Fruit fly (Drosophila melanogaster) whole organism, prepupa: Measurements from ENCODE around the gene CG7810.

Source experiments
- Blimp-1 ChIP-seq: fragments of 200-800 bp; sonication (Bioruptor generic); optimal IDR thresholded peaks from 3 replicates; lab custom pipeline; 2017; ENCODE audit warnings: missing biosample characterization, missing genetic modification characterization, mild to moderate bottlenecking, moderate library complexity, missing genetic modification reagents
- CG10631 ChIP-seq: fragments of 200-800 bp; sonication (Bioruptor generic); optimal IDR thresholded peaks from 2 replicates; lab custom pipeline; 2016; ENCODE audit warnings: missing biosample characterization, missing genetic modification characterization
- CG10669 ChIP-seq: fragments of 200-800 bp; sonication (Bioruptor generic); optimal IDR thresholded peaks from 3 replicates; lab custom pipeline; 2018; ENCODE audit warnings: missing biosample characterization, mild to moderate bottlenecking, missing genetic modification characterization, moderate library complexity
- CG11902 ChIP-seq: fragments of 200-800 bp; sonication (Bioruptor generic); optimal IDR thresholded peaks from 3 replicates; lab custom pipeline; 2016; ENCODE audit warnings: missing biosample characterization, missing genetic modification characterization
- CG3032 ChIP-seq: fragments of 200-800 bp; optimal IDR thresholded peaks from 2 replicates; lab custom pipeline; 2019; ENCODE audit warnings: missing biosample characterization, mild to moderate bottlenecking, missing genetic modification characterization, moderate library complexity
- CG31627 ChIP-seq: fragments of 200-800 bp; sonication (Bioruptor generic); optimal IDR thresholded peaks from 3 replicates; lab custom pipeline; 2016; ENCODE audit warnings: missing biosample characterization, missing genetic modification characterization
- CG34406 ChIP-seq: fragments of 200-800 bp; sonication (Bioruptor generic); optimal IDR thresholded peaks from 3 replicates; lab custom pipeline; 2016; ENCODE audit warnings: missing biosample characterization, missing genetic modification characterization
- CG3919 ChIP-seq: fragments of 200-800 bp; sonication (Bioruptor generic); optimal IDR thresholded peaks from 3 replicates; lab custom pipeline; 2016; ENCODE audit warnings: missing biosample characterization, missing genetic modification characterization
- CG6808 ChIP-seq: fragments of 200-800 bp; sonication (Bioruptor generic); optimal IDR thresholded peaks from 3 replicates; lab custom pipeline; 2017; ENCODE audit warnings: missing biosample characterization, missing genetic modification characterization, mild to moderate bottlenecking, moderate library complexity, missing genetic modification reagents
- CG6854 ChIP-seq: fragments of 200-800 bp; sonication (Bioruptor generic); optimal IDR thresholded peaks from 2 replicates; lab custom pipeline; 2017; ENCODE audit warnings: missing biosample characterization, mild to moderate bottlenecking, missing genetic modification characterization
- CG7368 ChIP-seq: fragments of 200-800 bp; sonication (Bioruptor generic); optimal IDR thresholded peaks from 3 replicates; lab custom pipeline; 2016; ENCODE audit warnings: missing biosample characterization, missing genetic modification characterization
- Eip78C ChIP-seq: fragments of 200-800 bp; sonication (Bioruptor generic); peaks from one replicate; lab custom pipeline; 2016; ENCODE audit warnings: missing biosample characterization, missing genetic modification characterization
- Eip93F ChIP-seq: fragments of 200-800 bp; sonication (Bioruptor generic); optimal IDR thresholded peaks from 2 replicates; lab custom pipeline; 2016; ENCODE audit warnings: missing biosample characterization, mild to moderate bottlenecking, missing genetic modification characterization
- Ets96B ChIP-seq: fragments of 200-800 bp; optimal IDR thresholded peaks from 2 replicates; lab custom pipeline; 2019; ENCODE audit warnings: missing biosample characterization, mild to moderate bottlenecking, missing genetic modification characterization, moderate library complexity
- Gug ChIP-seq: fragments of 200-800 bp; sonication (Bioruptor generic); IDR thresholded peaks from 2 replicates; pipeline ENCODE4 v1.3.6; 2022; ENCODE audit warnings: missing biosample characterization, missing genetic modification characterization
- Hr38 ChIP-seq: sonication (Bioruptor generic); optimal IDR thresholded peaks from 2 replicates; lab custom pipeline; 2016; ENCODE audit warnings: missing biosample characterization, missing genetic modification characterization
- Hr39 ChIP-seq: fragments of 200-800 bp; sonication (Bioruptor generic); optimal IDR thresholded peaks from 2 replicates; lab custom pipeline; 2016; ENCODE audit warnings: missing biosample characterization, missing genetic modification characterization
- Met ChIP-seq: fragments of 200-800 bp; sonication (Bioruptor generic); optimal IDR thresholded peaks from 3 replicates; lab custom pipeline; 2016; ENCODE audit warnings: missing biosample characterization, missing genetic modification characterization
- Smox ChIP-seq: fragments of 200-800 bp; sonication (Bioruptor generic); optimal IDR thresholded peaks from 3 replicates; lab custom pipeline; 2016; ENCODE audit warnings: missing biosample characterization, missing genetic modification characterization
- Sox102F ChIP-seq: fragments of 200-800 bp; sonication (Bioruptor generic); optimal IDR thresholded peaks from 2 replicates; lab custom pipeline; 2016; ENCODE audit warnings: missing biosample characterization, mild to moderate bottlenecking, missing genetic modification characterization
- Sox14 ChIP-seq: fragments of 200-800 bp; sonication (Bioruptor generic); optimal IDR thresholded peaks from 3 replicates; lab custom pipeline; 2016; ENCODE audit warnings: missing biosample characterization, missing genetic modification characterization
- Sox15 ChIP-seq: fragments of 200-800 bp; sonication (Bioruptor generic); optimal IDR thresholded peaks from 3 replicates; lab custom pipeline; 2016; ENCODE audit warnings: missing biosample characterization, missing genetic modification characterization
- acj6 ChIP-seq: fragments of 200-800 bp; sonication (Bioruptor generic); optimal IDR thresholded peaks from 3 replicates; lab custom pipeline; 2016; ENCODE audit warnings: missing biosample characterization, missing genetic modification characterization
- cyc ChIP-seq: fragments of 200-800 bp; sonication (Bioruptor generic); optimal IDR thresholded peaks from 3 replicates; lab custom pipeline; 2016; ENCODE audit warnings: missing biosample characterization, missing genetic modification characterization
- dac ChIP-seq: fragments of 200-800 bp; sonication (Bioruptor generic); optimal IDR thresholded peaks from 2 replicates; lab custom pipeline; 2017; ENCODE audit warnings: missing biosample characterization, mild to moderate bottlenecking, missing genetic modification characterization
- dsx ChIP-seq: fragments of 200-800 bp; optimal IDR thresholded peaks from 3 replicates; lab custom pipeline; 2019; ENCODE audit warnings: missing biosample characterization, mild to moderate bottlenecking, missing genetic modification characterization, moderate library complexity; ENCODE audit not compliant: poor library complexity, severe bottlenecking
- fkh ChIP-seq: fragments of 200-800 bp; sonication (Bioruptor generic); optimal IDR thresholded peaks from 3 replicates; lab custom pipeline; 2017; ENCODE audit warnings: missing biosample characterization, mild to moderate bottlenecking, missing genetic modification characterization, moderate library complexity
- lz ChIP-seq: fragments of 200-800 bp; sonication (Bioruptor generic); optimal IDR thresholded peaks from 3 replicates; lab custom pipeline; 2016; ENCODE audit warnings: missing biosample characterization, missing genetic modification characterization
- pdm3 ChIP-seq: fragments of 200-800 bp; sonication (Bioruptor generic); optimal IDR thresholded peaks from 3 replicates; lab custom pipeline; 2016; ENCODE audit warnings: missing biosample characterization, missing genetic modification characterization
- spab ChIP-seq: fragments of 200-800 bp; sonication (Bioruptor generic); optimal IDR thresholded peaks from 2 replicates; lab custom pipeline; 2017; ENCODE audit warnings: missing biosample characterization, mild to moderate bottlenecking, missing genetic modification characterization, missing genetic modification reagents
- ss ChIP-seq, 2 experiments: fragments of 200-800 bp; sonication (Bioruptor generic); optimal IDR thresholded peaks; 2 replicates in 1 of 2; 3 replicates in 1 of 2; lab custom pipeline; 2017 to 2018; ENCODE audit warnings: mild to moderate bottlenecking in 2 of 2, missing biosample characterization in 2 of 2, missing genetic modification characterization in 2 of 2, moderate library complexity in 1 of 2
- svp ChIP-seq: fragments of 200-800 bp; sonication (Bioruptor generic); peaks from one replicate; lab custom pipeline; 2016; ENCODE audit warnings: missing biosample characterization, missing genetic modification characterization
- topi ChIP-seq: fragments of 200-800 bp; sonication (Bioruptor generic); optimal IDR thresholded peaks from 3 replicates; lab custom pipeline; 2016; ENCODE audit warnings: missing biosample characterization, missing genetic modification characterization
- vri ChIP-seq: fragments of 200-800 bp; sonication (Bioruptor generic); optimal IDR thresholded peaks from 3 replicates; lab custom pipeline; 2016; ENCODE audit warnings: missing biosample characterization, mild to moderate bottlenecking, missing genetic modification characterization

Gene CG7810

DNA sequence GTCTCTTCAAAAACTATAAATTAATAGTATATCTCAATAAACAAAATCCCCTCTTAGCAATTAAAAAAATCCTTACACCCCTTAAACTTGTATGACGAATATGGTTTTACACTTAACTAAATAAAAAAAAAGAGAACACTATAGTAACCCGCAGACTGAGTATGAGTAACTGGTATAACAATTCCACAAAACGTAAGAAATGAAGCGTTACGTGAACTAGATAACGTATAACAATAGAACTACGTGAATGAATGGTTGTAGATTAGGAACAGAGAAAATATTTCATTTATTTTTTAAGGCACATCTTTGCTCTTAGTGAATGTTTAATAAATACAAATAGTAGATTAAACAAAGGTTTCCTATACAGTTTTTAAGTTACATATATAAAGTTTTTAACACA lies 44.4 kb upstream of the CG7810 start:
- TF ChIP-seq CG31627 (no peak), Eip93F (GFP tag; lab: Kevin White, UChicago) (no peak), Gug (GFP tag; lab: Robert Waterston, UW) (no peak), acj6 (GFP tag; lab: Kevin White, UChicago) (no peak), Hr38 (GFP tag; lab: Kevin White, UChicago) (no peak), svp (GFP tag; lab: Kevin White, UChicago) (no peak), CG34406 (no peak), pdm3 (GFP tag; lab: Kevin White, UChicago) (no peak), topi (GFP tag; lab: Kevin White, UChicago) (no peak), Sox14 (GFP tag; lab: Kevin White, UChicago) (no peak), vri (GFP tag; lab: Kevin White, UChicago) (no peak), fkh (GFP tag; lab: Kevin White, UChicago) (no peak), Sox15 (GFP tag; lab: Kevin White, UChicago) (no peak), CG10669 (GFP tag; lab: Kevin White, UChicago) (no peak), Smox (GFP tag; lab: Kevin White, UChicago) (no peak), cyc (GFP tag; lab: Kevin White, UChicago) (no peak), Sox102F (GFP tag; lab: Kevin White, UChicago) (no peak), dsx (no peak), Ets96B (tag; lab: Kevin White, UChicago) (no peak), spab (no peak)

dm6 chr2L:8351864-8352263 lies 40.9 kb upstream of the CG7810 start, which contains the start of gene Mur29B:
TSS of gene Mur29B (plus strand) at chr2L:8352187.
- TF ChIP-seq CG10631: no peak
- TF ChIP-seq ss (GFP tag; optimal IDR thresholded peaks at IDR 0.05; lab: Kevin White, UChicago): no peak
- TF ChIP-seq CG6808 (GFP tag; lab: Kevin White, UChicago): no peak
- no peak for TF ChIP-seq CG10669 (GFP tag; lab: Kevin White, UChicago)
- TF ChIP-seq Hr39: no peak
- no peak for TF ChIP-seq Hr38 (GFP tag; lab: Kevin White, UChicago)
- peak; percentile 50 for TF ChIP-seq vri (GFP tag; lab: Kevin White, UChicago)
- TF ChIP-seq CG3919: no peak
- TF ChIP-seq, all 60 proteins: peak for 1

DNA sequence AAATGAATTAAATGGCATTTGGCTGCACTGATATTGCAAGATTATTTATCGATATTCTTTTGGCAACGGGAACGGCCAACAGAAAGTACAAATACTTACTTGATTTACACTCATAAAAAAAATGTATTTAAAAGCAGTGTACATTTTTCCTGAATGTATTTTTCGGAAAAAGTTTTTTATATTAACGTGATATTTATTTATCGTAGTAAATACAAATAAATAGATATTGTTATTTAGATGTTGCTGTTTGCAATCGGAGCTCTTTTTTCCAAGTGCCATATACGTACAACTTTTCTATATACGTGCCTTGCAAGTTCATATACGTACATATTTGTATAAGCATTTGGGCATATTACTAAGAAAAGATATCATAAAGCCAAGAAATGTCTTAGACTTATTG lies 40.3 kb upstream of the CG7810 start:
- TF ChIP-seq CG11902: no peak
- peak; percentile 31 for TF ChIP-seq Met (GFP tag; lab: Kevin White, UChicago)
- peak; percentile 51 for TF ChIP-seq svp (GFP tag; lab: Kevin White, UChicago)
- peak; percentile 21 for TF ChIP-seq cyc (GFP tag; lab: Kevin White, UChicago)
- TF ChIP-seq topi (GFP tag; lab: Kevin White, UChicago): peak; percentile 26

- peak; percentile 74 for TF ChIP-seq fkh (GFP tag; lab: Kevin White, UChicago)
- peak; percentile 28 for TF ChIP-seq vri (GFP tag; lab: Kevin White, UChicago)
- no peak for TF ChIP-seq CG7368 (GFP tag; lab: Kevin White, UChicago)
These were observed 39.7 kb upstream of the CG7810 start for dm6 chr2L:8350560-8351171.

- TF ChIP-seq Eip78C (peak; percentile 0), CG3032 (tag; lab: Kevin White, UChicago) (no peak)
- TF ChIP-seq, all 60 proteins: peak for 1
These were observed 35.3 kb upstream of the CG7810 start, which contains the start of gene CG7778 for dm6 chr2L:8346260-8346659. TSS of gene CG7778 (plus strand) at chr2L:8346620.

DNA sequence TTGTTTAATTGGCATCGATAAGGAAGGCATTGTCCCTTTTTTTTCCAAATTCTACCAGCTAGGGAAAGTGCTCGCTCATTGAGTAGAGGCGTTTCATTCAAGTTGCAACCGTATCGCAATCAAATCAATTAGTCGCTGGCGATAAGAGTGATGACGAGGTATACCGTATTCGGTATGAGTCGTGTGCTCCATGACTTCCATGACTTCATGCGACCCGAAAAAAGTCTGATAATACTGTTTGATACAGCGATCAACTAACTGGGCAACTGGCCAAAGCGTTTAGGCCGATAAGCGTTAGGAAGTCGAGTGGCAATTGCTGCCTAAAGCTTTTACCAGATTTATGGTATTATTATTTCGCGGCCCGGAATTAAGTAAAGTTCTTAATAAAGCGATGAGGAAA lies 33.5 kb upstream of the CG7810 start:
- TF ChIP-seq dac (GFP tag; lab: Kevin White, UChicago) (no peak), svp (GFP tag; lab: Kevin White, UChicago) (peak; percentile 84), CG31627 (no peak), CG6854 (GFP tag; lab: Kevin White, UChicago) (no peak), vri (GFP tag; lab: Kevin White, UChicago) (peak; percentile 70), Blimp-1 (GFP tag; lab: Kevin White, UChicago) (no peak), lz (GFP tag; lab: Kevin White, UChicago) (no peak)
